Fruit fly (Drosophila melanogaster): ENCODE measurements around the gene CG43867.

DNA sequence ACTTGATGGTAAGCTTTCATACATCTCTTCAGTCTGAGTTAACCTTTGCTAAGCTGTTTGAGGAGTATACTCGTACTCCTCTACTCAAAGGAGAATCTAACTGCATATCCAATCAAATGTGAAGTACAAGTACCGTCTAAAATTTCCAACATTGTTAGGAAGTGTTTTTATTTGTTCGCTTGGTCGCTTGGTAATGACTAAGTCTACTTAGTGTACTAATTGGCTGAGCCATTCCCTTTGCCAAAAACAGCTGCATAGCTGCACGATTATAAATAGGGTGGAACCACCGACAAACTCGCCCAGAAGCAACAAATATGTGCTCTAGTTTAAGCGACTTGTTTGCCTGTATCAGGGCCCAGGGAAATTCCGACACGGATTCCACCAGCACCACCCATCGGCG lies 83.3 kb downstream of the CG43867 start, which contains the start of gene CG14635:
- no peak for TF ChIP-seq EcR (GFP tag; optimal IDR thresholded peaks at IDR 0.05)
- TF ChIP-seq psq (optimal IDR thresholded peaks at IDR 0.05), result no peak
- no peak for TF ChIP-seq Dll (optimal IDR thresholded peaks at IDR 0.05)
- TF ChIP-seq pan (optimal IDR thresholded peaks at IDR 0.05), result no peak
- TF ChIP-seq usp (GFP tag; optimal IDR thresholded peaks at IDR 0.05), result no peak
